Worm (Caenorhabditis elegans) whole organism, L1 larva: Measurements from ENCODE around the gene ccm-3.
A peak's percentile ranks its signal among the peaks of the same experiment; 100 is the strongest.

Experiments
- ces-1 ChIP-seq: fragments of 150-350 bp; optimal IDR thresholded peaks from 2 replicates; lab custom pipeline; 2014; ENCODE audit warnings: missing biosample characterization, missing genetic modification reagents, missing genetic modification characterization
- dpl-1 ChIP-seq, 3 experiments: fragments of 150-350 bp in 2 of 3; sonication (generic microtip) in 1 of 3; optimal IDR thresholded peaks; 2 replicates each; lab custom pipeline; 2014 to 2017; ENCODE audit warnings: missing biosample characterization in 3 of 3, missing genetic modification characterization in 3 of 3, missing genetic modification reagents in 3 of 3
- efl-3 ChIP-seq: fragments of 200-800 bp; sonication (Bioruptor generic); optimal IDR thresholded peaks from 2 replicates; lab custom pipeline; 2018; ENCODE audit warnings: mild to moderate bottlenecking, missing genetic modification characterization, missing compliant biosample characterization
- elt-2 ChIP-seq: sonication (generic microtip); optimal IDR thresholded peaks from 2 replicates; lab custom pipeline; 2016; ENCODE audit warnings: missing genetic modification characterization, mild to moderate bottlenecking, inconsistent platforms, missing compliant biosample characterization, missing genetic modification reagents
- nhr-11 ChIP-seq: fragments of 150-350 bp; optimal IDR thresholded peaks from 2 replicates; lab custom pipeline; 2014; ENCODE audit warnings: missing biosample characterization, missing genetic modification characterization
- nhr-237 ChIP-seq: fragments of 150-350 bp; optimal IDR thresholded peaks from 2 replicates; lab custom pipeline; 2014; ENCODE audit warnings: missing biosample characterization, missing genetic modification characterization
- nhr-84 ChIP-seq: sonication (generic microtip); optimal IDR thresholded peaks from 2 replicates; lab custom pipeline; 2017; ENCODE audit warnings: missing biosample characterization, missing genetic modification characterization
- sox-4 ChIP-seq: sonication (generic microtip); optimal IDR thresholded peaks from 2 replicates; lab custom pipeline; 2016; ENCODE audit warnings: missing genetic modification characterization, missing compliant biosample characterization
- tlp-1 ChIP-seq: fragments of 150-350 bp; optimal IDR thresholded peaks from 2 replicates; lab custom pipeline; 2014; ENCODE audit warnings: missing biosample characterization, missing genetic modification characterization
- unc-30 ChIP-seq: sonication (generic microtip); optimal IDR thresholded peaks from 2 replicates; lab custom pipeline; 2017; ENCODE audit warnings: missing biosample characterization, missing genetic modification characterization
- unc-62 ChIP-seq: fragments of 150-350 bp; optimal IDR thresholded peaks from 2 replicates; lab custom pipeline; 2014; ENCODE audit warnings: missing biosample characterization, missing genetic modification reagents, missing genetic modification characterization
- zag-1 ChIP-seq: fragments of 150-350 bp; optimal IDR thresholded peaks from 2 replicates; lab custom pipeline; 2014; ENCODE audit warnings: missing biosample characterization, missing genetic modification characterization

- TF ChIP-seq elt-2 (tag; lab: Kevin White, UChicago), result no peak
- no peak for TF ChIP-seq unc-30 (tag; lab: Kevin White, UChicago)
- TF ChIP-seq sox-4 (tag; lab: Kevin White, UChicago), result no peak
- TF ChIP-seq efl-3 (GFP tag; lab: Kevin White, UChicago), result no peak
- no peak for TF ChIP-seq tlp-1 (tag; lab: Kevin White, UChicago)
- TF ChIP-seq nhr-84 (tag; lab: Kevin White, UChicago), result no peak
- no peak for TF ChIP-seq nhr-11
- TF ChIP-seq ces-1 (GFP tag; lab: Kevin White, UChicago), result no peak
- TF ChIP-seq dpl-1 (GFP tag; optimal IDR thresholded peaks at IDR 0.05; lab: Kevin White, UChicago), result peak; percentile 26 to 62 (median 34)
- no peak for TF ChIP-seq nhr-237
- no peak for TF ChIP-seq unc-62 (GFP tag; lab: Kevin White, UChicago)
- TF ChIP-seq zag-1 (tag; lab: Kevin White, UChicago), result no peak
Measured at ce11 chrII:10607238-10607961, at the start of gene ccm-3.
